Worm (Caenorhabditis elegans) whole organism, L3 larva: ENCODE data around the gene msd-4.

Experiments used
- R02D3.7 ChIP-seq: fragments of 150-350 bp; optimal IDR thresholded peaks from 2 replicates; lab custom pipeline; 2014; ENCODE audit warnings: missing biosample characterization, missing genetic modification characterization
- ZK546.5 ChIP-seq: sonication (generic microtip); optimal IDR thresholded peaks from 2 replicates; lab custom pipeline; 2017; ENCODE audit warnings: missing biosample characterization, missing genetic modification characterization
- aly-2 ChIP-seq: fragments of 150-350 bp; optimal IDR thresholded peaks from 2 replicates; lab custom pipeline; 2014; ENCODE audit warnings: missing biosample characterization, missing genetic modification characterization
- ceh-28 ChIP-seq: fragments of 150-350 bp; optimal IDR thresholded peaks from 2 replicates; lab custom pipeline; 2014; ENCODE audit warnings: missing biosample characterization, missing genetic modification reagents, missing genetic modification characterization
- ceh-82 ChIP-seq: fragments of 150-350 bp; optimal IDR thresholded peaks from 2 replicates; lab custom pipeline; 2014; ENCODE audit warnings: missing biosample characterization, missing genetic modification characterization
- ceh-9 ChIP-seq: sonication (generic microtip); optimal IDR thresholded peaks from 2 replicates; lab custom pipeline; 2018; ENCODE audit warnings: missing biosample characterization, missing genetic modification characterization
- daf-12 ChIP-seq: fragments of 150-350 bp; optimal IDR thresholded peaks from 2 replicates; lab custom pipeline; 2014; ENCODE audit warnings: missing biosample characterization, missing genetic modification reagents, missing genetic modification characterization
- egl-27 ChIP-seq: sonication (generic microtip); optimal IDR thresholded peaks from 4 replicates; lab custom pipeline; 2017; ENCODE audit warnings: missing biosample characterization, missing genetic modification reagents, missing genetic modification characterization
- elt-2 ChIP-seq: sonication (generic microtip); optimal IDR thresholded peaks from 2 replicates; lab custom pipeline; 2016; ENCODE audit warnings: missing genetic modification reagents, mild to moderate bottlenecking, missing genetic modification characterization, missing compliant biosample characterization
- elt-3 ChIP-seq, 3 experiments: fragments of 150-350 bp in 1 of 3; sonication (generic microtip) in 2 of 3; optimal IDR thresholded peaks; 2 replicates in 2 of 3; 4 replicates in 1 of 3; lab custom pipeline; 2014 to 2017; ENCODE audit warnings: missing biosample characterization in 3 of 3, missing genetic modification characterization in 3 of 3
- eor-1 ChIP-seq, 2 experiments: fragments of 150-350 bp; optimal IDR thresholded peaks; 2 replicates each; lab custom pipeline; 2014 to 2018; ENCODE audit warnings: missing biosample characterization in 2 of 2, missing genetic modification characterization in 2 of 2
- fkh-10 ChIP-seq: sonication (generic microtip); optimal IDR thresholded peaks from 2 replicates; lab custom pipeline; 2017; ENCODE audit warnings: missing biosample characterization, missing genetic modification reagents, missing genetic modification characterization
- fos-1 ChIP-seq: fragments of 150-350 bp; optimal IDR thresholded peaks from 2 replicates; lab custom pipeline; 2014; ENCODE audit warnings: missing biosample characterization, missing genetic modification characterization
- jun-1 ChIP-seq: fragments of 150-350 bp; optimal IDR thresholded peaks from 2 replicates; lab custom pipeline; 2014; ENCODE audit warnings: missing biosample characterization, missing genetic modification reagents, missing genetic modification characterization
- lin-15B ChIP-seq: fragments of 150-350 bp; optimal IDR thresholded peaks from 2 replicates; lab custom pipeline; 2014; ENCODE audit warnings: missing biosample characterization, missing genetic modification characterization
- lsy-12 ChIP-seq: sonication (generic microtip); optimal IDR thresholded peaks from 2 replicates; lab custom pipeline; 2016; ENCODE audit warnings: mild to moderate bottlenecking, missing genetic modification characterization, missing compliant biosample characterization
- mml-1 ChIP-seq: fragments of 150-350 bp; sonication (generic microtip); optimal IDR thresholded peaks from 3 replicates; lab custom pipeline; 2014; ENCODE audit warnings: missing biosample characterization, missing genetic modification characterization
- nfya-1 ChIP-seq: sonication (generic microtip); optimal IDR thresholded peaks from 2 replicates; lab custom pipeline; 2017; ENCODE audit warnings: missing genetic modification characterization, mild to moderate bottlenecking, missing compliant biosample characterization, antibody characterized with exemption, moderate library complexity; ENCODE audit not compliant: insufficient read depth
- nhr-11 ChIP-seq: fragments of 150-350 bp; optimal IDR thresholded peaks from 2 replicates; lab custom pipeline; 2014; ENCODE audit warnings: missing biosample characterization, missing genetic modification characterization
- nhr-12 ChIP-seq: fragments of 150-350 bp; optimal IDR thresholded peaks from 2 replicates; lab custom pipeline; 2014; ENCODE audit warnings: missing biosample characterization, missing genetic modification characterization
- nhr-23 ChIP-seq: fragments of 150-350 bp; optimal IDR thresholded peaks from 2 replicates; lab custom pipeline; 2014; ENCODE audit warnings: missing biosample characterization, missing genetic modification reagents, missing genetic modification characterization
- nhr-237 ChIP-seq: fragments of 150-350 bp; optimal IDR thresholded peaks from 2 replicates; lab custom pipeline; 2014; ENCODE audit warnings: missing biosample characterization, missing genetic modification characterization
- nhr-25 ChIP-seq: sonication (generic microtip); optimal IDR thresholded peaks from 2 replicates; lab custom pipeline; 2017; ENCODE audit warnings: missing biosample characterization, missing genetic modification characterization
- nhr-28 ChIP-seq: fragments of 150-350 bp; optimal IDR thresholded peaks from 2 replicates; lab custom pipeline; 2014; ENCODE audit warnings: missing biosample characterization, missing genetic modification characterization
- nhr-43 ChIP-seq: sonication (generic microtip); optimal IDR thresholded peaks from 2 replicates; lab custom pipeline; 2016; ENCODE audit warnings: mild to moderate bottlenecking, missing genetic modification characterization, missing compliant biosample characterization; ENCODE audit not compliant: poor library complexity, severe bottlenecking
- nhr-67 ChIP-seq: fragments of 150-350 bp; optimal IDR thresholded peaks from 2 replicates; lab custom pipeline; 2014; ENCODE audit warnings: missing biosample characterization, missing genetic modification characterization
- nhr-77 ChIP-seq: fragments of 150-350 bp; optimal IDR thresholded peaks from 2 replicates; lab custom pipeline; 2014; ENCODE audit warnings: missing biosample characterization, missing genetic modification characterization
- pha-4 ChIP-seq: fragments of 150-350 bp; optimal IDR thresholded peaks from 2 replicates; lab custom pipeline; 2014; ENCODE audit warnings: missing biosample characterization, missing genetic modification reagents, missing genetic modification characterization
- sea-2 ChIP-seq: fragments of 150-350 bp; sonication (generic microtip); optimal IDR thresholded peaks from 4 replicates; lab custom pipeline; 2014; ENCODE audit warnings: missing biosample characterization, missing genetic modification reagents, missing genetic modification characterization
- skn-1 ChIP-seq: fragments of 150-350 bp; optimal IDR thresholded peaks from 2 replicates; lab custom pipeline; 2014; ENCODE audit warnings: missing biosample characterization, missing genetic modification characterization
- snpc-4 ChIP-seq: fragments of 150-350 bp; optimal IDR thresholded peaks from 2 replicates; lab custom pipeline; 2014; ENCODE audit warnings: missing biosample characterization, missing genetic modification characterization
- tbx-2 ChIP-seq: sonication (generic microtip); optimal IDR thresholded peaks from 2 replicates; lab custom pipeline; 2016; ENCODE audit warnings: mild to moderate bottlenecking, missing genetic modification characterization, missing compliant biosample characterization
- unc-62 ChIP-seq: fragments of 150-350 bp; sonication (generic microtip); optimal IDR thresholded peaks from 4 replicates; lab custom pipeline; 2014; ENCODE audit warnings: missing biosample characterization, missing genetic modification reagents, missing genetic modification characterization
- zag-1 ChIP-seq: fragments of 150-350 bp; optimal IDR thresholded peaks from 2 replicates; lab custom pipeline; 2014; ENCODE audit warnings: missing biosample characterization, missing genetic modification characterization
- ztf-11 ChIP-seq: fragments of 150-350 bp; optimal IDR thresholded peaks from 2 replicates; lab custom pipeline; 2014; ENCODE audit warnings: missing biosample characterization, missing genetic modification characterization
- ztf-4 ChIP-seq: fragments of 150-350 bp; optimal IDR thresholded peaks from 2 replicates; lab custom pipeline; 2014; ENCODE audit warnings: missing biosample characterization, missing genetic modification characterization

msd-4 gene

DNA sequence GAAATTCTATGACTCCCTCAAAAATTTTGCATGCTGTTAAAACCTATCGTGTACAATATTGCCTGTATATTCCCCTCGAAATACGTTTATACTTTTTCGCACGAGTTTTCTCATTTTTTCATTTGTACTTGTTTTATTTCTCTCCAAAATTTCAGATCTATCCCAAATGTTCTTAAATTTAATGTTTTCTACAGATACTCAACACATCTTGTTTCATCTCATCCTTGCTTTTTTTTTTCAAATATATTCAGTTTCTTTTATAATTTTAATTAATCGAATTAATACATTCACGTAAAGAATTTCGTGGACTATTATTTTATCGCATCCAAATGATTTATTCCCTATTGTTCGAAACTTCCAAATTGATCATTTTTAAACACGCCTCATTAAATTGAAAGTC lies 13.6 kb downstream of the msd-4 start, which contains the start of gene C35D10.8:
Gene C35D10.8 (plus strand): TSS at position 301 of the 400 bp plus-strand sequence.
- TF ChIP-seq ceh-28 (tag; lab: Kevin White, UChicago), result no peak
- TF ChIP-seq, all 47 proteins: peak for 0

DNA sequence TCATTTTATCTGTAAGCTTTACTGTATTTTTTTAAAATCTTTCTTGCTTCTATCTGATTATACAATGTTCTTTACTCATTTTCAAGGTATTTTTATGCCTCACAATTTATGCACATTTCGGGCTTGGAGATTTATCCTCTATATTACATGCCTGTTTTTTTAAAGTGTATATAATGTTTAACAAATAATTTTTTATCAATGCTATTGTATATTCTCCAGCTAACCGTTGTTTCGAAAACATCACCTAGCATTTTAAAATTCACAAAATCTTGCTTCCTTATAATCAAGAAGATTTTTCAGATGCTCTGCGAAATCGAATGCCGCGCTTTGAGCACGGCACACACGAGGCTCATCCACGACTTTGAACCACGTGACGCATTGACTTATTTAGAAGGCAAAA lies 16.5 kb downstream of the msd-4 start, which contains the start of gene ced-4:
Gene ced-4 (plus strand): TSS at position 301 of the 400 bp plus-strand sequence.
- TF ChIP-seq ceh-28 (tag; lab: Kevin White, UChicago) (no peak), nhr-237 (tag; lab: Kevin White, UChicago) (no peak), fkh-10 (GFP tag; lab: Kevin White, UChicago) (no peak), nhr-28 (tag; lab: Kevin White, UChicago) (no peak), egl-27 (no peak), tbx-2 (tag; lab: Kevin White, UChicago) (no peak), nhr-25 (tag; lab: Kevin White, UChicago) (no peak), zag-1 (tag; lab: Kevin White, UChicago) (no peak), aly-2 (tag; lab: Kevin White, UChicago) (no peak), jun-1 (tag; lab: Kevin White, UChicago) (no peak), sea-2 (GFP tag; lab: Kevin White, UChicago) (no peak), fos-1 (tag; lab: Kevin White, UChicago) (no peak), elt-3 (tag; optimal IDR thresholded peaks at IDR 0.05; lab: Kevin White, UChicago) (no peak), skn-1 (tag; lab: Kevin White, UChicago) (no peak), nhr-11 (tag; lab: Kevin White, UChicago) (no peak), elt-2 (tag; lab: Kevin White, UChicago) (no peak)

DNA sequence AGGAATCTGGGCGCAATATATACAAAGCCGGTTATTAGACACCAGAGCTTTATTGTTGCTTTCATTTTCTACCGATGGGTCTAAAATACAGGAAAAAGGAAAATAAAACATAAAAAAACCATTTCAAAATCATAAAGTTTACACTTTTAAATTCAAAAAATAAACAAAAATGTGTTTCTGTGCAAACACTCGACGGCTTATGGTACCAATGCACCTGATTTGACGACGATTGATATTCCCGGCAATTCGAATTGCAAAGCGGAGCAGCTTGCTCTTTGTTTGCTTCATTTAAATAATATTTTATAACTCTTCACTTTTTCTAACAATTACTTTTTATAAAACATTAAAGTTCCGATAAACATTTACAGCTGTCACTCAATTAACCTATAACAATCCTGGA lies 18.4 kb downstream of the msd-4 start, which contains the start of gene F26A1.1:
Gene F26A1.1 (plus strand): TSS at position 369 of the 400 bp plus-strand sequence.
- TF ChIP-seq nhr-43 (tag; lab: Kevin White, UChicago), result no peak
- TF ChIP-seq fkh-10 (GFP tag; lab: Kevin White, UChicago), result no peak
- TF ChIP-seq R02D3.7 (tag; lab: Kevin White, UChicago), result no peak
- peak; percentile 71 for TF ChIP-seq pha-4
- TF ChIP-seq egl-27, result no peak
- TF ChIP-seq nhr-11 (tag; lab: Kevin White, UChicago), result no peak
- no peak for TF ChIP-seq ZK546.5 (tag; lab: Kevin White, UChicago)
- peak; percentile 24 for TF ChIP-seq lin-15B (tag; lab: Kevin White, UChicago)
- peak; percentile 45 for TF ChIP-seq skn-1 (tag; lab: Kevin White, UChicago)
- no peak for TF ChIP-seq elt-2 (tag; lab: Kevin White, UChicago)
- no peak for TF ChIP-seq sea-2 (GFP tag; lab: Kevin White, UChicago)
- no peak for TF ChIP-seq nhr-12 (tag; lab: Kevin White, UChicago)
- peak; percentile 31 for TF ChIP-seq nfya-1 (tag; lab: Kevin White, UChicago)
- no peak for TF ChIP-seq ztf-4
- TF ChIP-seq, all 47 proteins: peak for 4

DNA sequence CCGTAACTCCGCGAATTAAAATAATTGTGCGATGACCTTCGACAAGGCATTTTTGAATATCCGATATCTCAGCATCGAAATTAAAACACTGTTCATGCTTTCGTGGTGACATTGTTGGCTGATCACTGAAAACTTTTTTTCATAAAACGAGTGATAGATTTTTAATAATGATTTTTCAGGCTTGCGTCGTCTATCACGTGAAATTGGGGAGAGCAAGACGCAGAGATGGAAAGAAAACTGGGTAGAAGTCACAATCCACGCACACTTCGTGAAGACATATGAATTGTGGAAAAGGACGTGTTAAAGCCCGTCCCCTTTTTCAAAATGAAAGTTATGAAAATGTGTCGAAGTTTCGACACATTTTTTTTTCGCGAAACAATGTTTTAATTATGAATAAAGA lies 18.8 kb downstream of the msd-4 start, which contains the start of gene nonu-1:
Gene nonu-1 (minus strand): TSS at position 169 of the 400 bp plus-strand sequence.
- TF ChIP-seq nhr-77 (no peak), lin-15B (tag; lab: Kevin White, UChicago) (no peak), lsy-12 (tag; lab: Kevin White, UChicago) (no peak), ztf-11 (tag; lab: Kevin White, UChicago) (no peak), tbx-2 (tag; lab: Kevin White, UChicago) (no peak), snpc-4 (tag; lab: Kevin White, UChicago) (no peak), nhr-67 (tag; lab: Kevin White, UChicago) (no peak), pha-4 (no peak), nhr-23 (tag; lab: Kevin White, UChicago) (no peak), elt-2 (tag; lab: Kevin White, UChicago) (no peak), jun-1 (tag; lab: Kevin White, UChicago) (no peak), ceh-9 (no peak), ceh-82 (no peak), daf-12 (tag; lab: Kevin White, UChicago) (no peak), unc-62 (no peak)

DNA sequence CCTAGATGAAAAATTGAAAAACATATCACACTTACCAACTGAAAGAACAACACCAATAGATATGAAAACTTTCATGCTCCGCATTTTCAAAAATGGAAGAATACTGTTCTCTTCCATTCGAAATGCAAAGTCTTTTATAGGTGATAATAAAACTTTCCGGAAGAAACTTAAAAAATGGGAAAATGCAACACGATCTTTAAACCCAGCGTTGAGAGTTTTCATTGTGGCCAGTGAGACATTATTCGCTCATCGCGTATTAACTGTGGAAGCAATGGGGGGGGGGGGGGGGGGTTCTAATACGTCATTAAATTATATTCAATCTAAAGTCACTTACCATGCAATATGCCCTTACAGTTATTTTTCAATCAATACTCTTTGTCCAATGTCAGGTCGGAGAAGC lies 24.2 kb downstream of the msd-4 start, which contains the start of the genes clec-157 and fkh-5:
Gene clec-157 (minus strand): TSS at position 101 of the 400 bp plus-strand sequence.
Gene fkh-5 (plus strand): TSS at position 336 of the 400 bp plus-strand sequence.
- TF ChIP-seq eor-1 (tag; optimal IDR thresholded peaks at IDR 0.05; lab: Kevin White, UChicago) (no peak), ZK546.5 (tag; lab: Kevin White, UChicago) (no peak), mml-1 (tag; lab: Kevin White, UChicago) (no peak)
